Fruit fly (Drosophila melanogaster) whole organism, embryonic: ENCODE data around the gene AIMP2.

Experiments used
- Antp ChIP-seq: fragments of 200-800 bp; sonication (Bioruptor generic); optimal IDR thresholded peaks from 3 replicates; lab custom pipeline; 2016; ENCODE audit warnings: missing biosample characterization, missing genetic modification characterization
- B-H1 ChIP-seq: fragments of 200-800 bp; sonication (Bioruptor generic); IDR thresholded peaks from 3 replicates; pipeline ENCODE4 v1.3.6; 2022; ENCODE audit warnings: missing biosample characterization, missing genetic modification characterization
- CG10543 ChIP-seq: fragments of 200-800 bp; sonication (Bioruptor generic); optimal IDR thresholded peaks from 3 replicates; lab custom pipeline; 2017; ENCODE audit warnings: missing biosample characterization, mild to moderate bottlenecking, missing genetic modification characterization, moderate library complexity
- CG10565 ChIP-seq: fragments of 200-800 bp; sonication (Bioruptor generic); optimal IDR thresholded peaks from 3 replicates; lab custom pipeline; 2016; ENCODE audit warnings: missing biosample characterization, mild to moderate bottlenecking, missing genetic modification characterization
- CG4707 ChIP-seq: fragments of 200-800 bp; sonication (Bioruptor generic); optimal IDR thresholded peaks from 2 replicates; lab custom pipeline; 2018; ENCODE audit warnings: missing biosample characterization, mild to moderate bottlenecking, missing genetic modification characterization, moderate library complexity
- bowl ChIP-seq: fragments of 200-800 bp; sonication (Bioruptor generic); IDR thresholded peaks from 2 replicates; pipeline ENCODE4 v1.3.6; 2022; ENCODE audit warnings: missing biosample characterization, missing genetic modification characterization
- fd3F ChIP-seq: fragments of 200-800 bp; sonication (Bioruptor generic); optimal IDR thresholded peaks from 2 replicates; lab custom pipeline; 2018; ENCODE audit warnings: missing biosample characterization, mild to moderate bottlenecking, missing genetic modification characterization, moderate library complexity
- gt ChIP-seq: fragments of 200-800 bp; sonication (Bioruptor generic); IDR thresholded peaks from 2 replicates; pipeline ENCODE4 v1.3.6; 2022; ENCODE audit warnings: missing biosample characterization, missing genetic modification characterization
- jigr1 ChIP-seq: fragments of 200-800 bp; sonication (Bioruptor generic); IDR thresholded peaks from 3 replicates; pipeline ENCODE4 v1.3.6; 2022; ENCODE audit warnings: missing biosample characterization, missing genetic modification characterization
- pnt ChIP-seq: fragments of 200-800 bp; sonication (Bioruptor generic); optimal IDR thresholded peaks from 3 replicates; lab custom pipeline; 2016; ENCODE audit warnings: missing biosample characterization, missing genetic modification characterization
- ro ChIP-seq: fragments of 200-800 bp; sonication (Bioruptor generic); IDR thresholded peaks from 2 replicates; pipeline ENCODE4 v1.3.6; 2022; ENCODE audit warnings: missing biosample characterization, missing genetic modification characterization

DNA sequence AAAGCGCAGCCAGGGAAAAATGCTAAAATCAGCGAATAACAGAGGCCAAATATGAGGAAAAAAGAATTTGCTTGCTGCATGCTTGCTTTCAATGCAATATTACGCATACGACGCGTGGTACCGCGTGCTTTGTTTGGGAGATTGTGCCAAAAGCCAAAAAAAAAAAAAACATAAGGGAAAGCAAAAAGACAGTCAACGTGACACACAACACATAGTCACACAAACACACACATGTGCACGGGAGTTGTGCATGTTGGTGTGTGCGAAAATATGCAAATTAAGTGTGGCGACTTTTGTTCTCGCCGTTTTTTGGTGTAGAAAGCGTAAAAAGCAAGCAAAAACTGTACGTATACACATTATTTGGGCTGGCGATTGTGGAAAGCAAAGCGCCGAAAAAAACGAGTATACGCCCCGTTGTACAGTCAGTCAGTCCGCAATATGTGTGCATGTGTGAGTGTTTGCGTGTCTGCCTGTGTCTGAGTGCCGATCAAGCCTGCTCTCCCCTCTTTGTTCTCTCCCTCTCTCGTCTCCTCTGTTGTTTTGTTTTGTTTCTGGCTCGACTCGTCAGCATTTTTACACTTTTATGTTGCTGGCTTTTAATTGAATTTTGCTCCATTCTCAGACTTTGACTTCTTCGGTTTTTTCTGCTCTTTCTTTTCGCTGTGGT lies 41.6 kb downstream of the AIMP2 start:
- TF ChIP-seq CG10543 (no peak), ro (no peak), fd3F (no peak), gt (GFP tag; lab: Robert Waterston, UW) (no peak), jigr1 (GFP tag; lab: Robert Waterston, UW) (no peak), pnt (GFP tag; lab: Kevin White, UChicago) (no peak), Antp (GFP tag; lab: Kevin White, UChicago) (no peak), CG4707 (GFP tag; lab: Kevin White, UChicago) (no peak), B-H1 (GFP tag; lab: Robert Waterston, UW) (no peak), CG10565 (GFP tag; lab: Kevin White, UChicago) (no peak), bowl (GFP tag; lab: Robert Waterston, UW) (0 out of 2 replicates have a peak, but pooled peaks have one; percentile 16)
